Worm (Caenorhabditis elegans): ENCODE data around the gene ugt-1.

Gene ugt-1

DNA sequence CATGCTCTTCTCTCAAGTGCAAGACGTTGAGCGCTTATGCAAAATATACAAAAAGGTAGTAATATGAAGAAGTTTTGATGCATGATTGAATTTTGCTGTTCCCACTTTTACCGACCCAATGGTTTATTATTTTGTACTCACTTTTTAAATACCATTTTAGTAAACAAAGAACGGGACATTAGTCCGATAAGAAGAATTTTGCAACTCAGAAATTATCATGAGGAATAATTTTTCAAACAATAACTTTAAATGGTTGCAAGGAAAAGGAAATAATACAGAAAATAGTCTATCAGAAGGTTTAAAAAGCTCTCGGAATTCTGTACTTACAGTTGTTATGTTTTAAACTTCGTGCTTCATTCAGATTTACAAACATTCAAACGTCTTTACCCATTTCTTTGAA is 19.1 kb downstream of the ugt-1 start, which contains the start of gene F15H10.9:
F15H10.9 (minus strand) TSS at position 101 of the 400 bp plus-strand sequence.
- TF ChIP-seq hlh-15 (tag; optimal IDR thresholded peaks at IDR 0.05) (no peak), elt-4 (tag; optimal IDR thresholded peaks at IDR 0.05) (no peak), sox-2 (GFP tag; IDR thresholded peaks at IDR 0.05) (no peak), ama-1 (optimal IDR thresholded peaks at IDR 0.05) (no peak), ceh-45 (GFP tag; IDR thresholded peaks at IDR 0.05) (no peak), madf-2 (tag; optimal IDR thresholded peaks at IDR 0.05) (no peak), dve-1 (tag; optimal IDR thresholded peaks at IDR 0.05) (no peak), pax-1 (tag; optimal IDR thresholded peaks at IDR 0.05) (no peak)

DNA sequence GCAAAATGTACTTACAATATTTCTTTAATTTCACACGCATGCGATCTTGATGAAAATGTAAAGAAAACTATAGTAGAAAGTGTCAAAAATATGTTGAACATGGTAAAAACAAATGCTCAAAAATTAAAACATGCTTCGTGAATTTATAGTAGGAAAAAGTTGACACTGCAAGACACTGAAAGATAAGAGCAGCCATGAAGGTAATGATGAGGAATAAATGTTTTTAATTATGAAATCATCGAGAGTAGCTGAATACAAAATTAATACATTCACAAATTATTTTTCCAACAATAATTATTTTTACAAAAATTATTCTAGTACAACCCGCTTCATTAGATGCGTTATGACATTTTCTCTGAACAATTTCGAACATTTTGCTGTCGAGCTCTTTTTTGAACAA is 21.5 kb downstream of the ugt-1 start, which contains the start of gene F15H10.10:
F15H10.10 (minus strand) TSS at position 101 of the 400 bp plus-strand sequence.
- TF ChIP-seq ztf-16 (tag; optimal IDR thresholded peaks at IDR 0.05) (no peak), ceh-31 (tag; optimal IDR thresholded peaks at IDR 0.05) (no peak), nfya-1 (tag; optimal IDR thresholded peaks at IDR 0.05) (no peak)

DNA sequence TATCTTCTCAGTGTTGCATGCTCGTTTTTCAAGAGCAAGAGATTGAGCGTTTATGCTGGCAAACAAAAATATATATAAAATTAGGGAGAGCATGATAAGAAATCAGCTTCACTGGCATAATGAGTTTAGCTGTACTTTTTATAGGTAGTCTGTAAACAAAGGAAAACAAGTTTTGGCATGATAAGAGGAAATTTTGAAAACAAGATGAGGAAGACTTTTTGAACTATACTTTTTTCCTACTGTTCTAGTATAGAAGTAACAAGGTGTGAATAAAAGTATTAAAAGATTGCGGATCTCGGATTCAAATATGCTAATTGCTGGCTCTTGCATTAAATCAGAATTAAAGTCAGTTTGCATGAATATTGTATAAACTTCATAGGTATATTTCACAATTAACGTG is 23.5 kb downstream of the ugt-1 start, which contains the start of gene F15H10.5:
F15H10.5 (minus strand) TSS at position 101 of the 400 bp plus-strand sequence.
- TF ChIP-seq sox-4 (tag; optimal IDR thresholded peaks at IDR 0.05) (no peak), lin-11 (tag; optimal IDR thresholded peaks at IDR 0.05) (no peak), pros-1 (tag; optimal IDR thresholded peaks at IDR 0.05) (no peak), dmd-4 (tag; optimal IDR thresholded peaks at IDR 0.05; ENCODE audit: borderline replicate concordance) (no peak), ttx-3 (tag; optimal IDR thresholded peaks at IDR 0.05) (no peak), ceh-30 (tag; optimal IDR thresholded peaks at IDR 0.05) (no peak), pag-3 (tag; optimal IDR thresholded peaks at IDR 0.05; ENCODE audit: borderline replicate concordance) (no peak), pax-1 (tag; optimal IDR thresholded peaks at IDR 0.05) (no peak), mec-3 (tag; optimal IDR thresholded peaks at IDR 0.05; ENCODE audit: borderline replicate concordance) (no peak), hlh-30 (tag; optimal IDR thresholded peaks at IDR 0.05; ENCODE audit: insufficient read depth) (no peak), ceh-6 (GFP tag; optimal IDR thresholded peaks at IDR 0.05) (no peak), unc-55 (GFP tag; optimal IDR thresholded peaks at IDR 0.05) (no peak)

DNA sequence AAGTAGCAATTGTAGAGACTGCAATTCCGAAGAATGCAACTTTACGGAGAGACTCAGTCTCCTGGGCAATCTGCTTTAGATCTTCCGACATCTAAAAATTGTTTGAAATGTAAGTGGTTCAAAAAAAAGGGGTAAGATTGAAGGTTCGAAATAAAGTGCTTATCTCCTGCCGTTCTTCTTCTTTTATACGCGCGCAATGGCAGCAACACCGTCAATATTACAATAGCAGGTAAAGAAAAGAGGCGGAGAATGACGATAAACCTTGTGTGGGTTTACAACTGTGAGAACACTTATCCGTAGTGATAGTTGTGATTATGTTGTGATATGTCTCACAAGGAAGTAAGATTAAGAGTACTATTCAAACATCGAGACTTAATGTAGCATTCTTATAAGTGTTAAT is 26.3 kb downstream of the ugt-1 start, which contains the start of gene col-13:
col-13 (minus strand) TSS at position 101 of the 400 bp plus-strand sequence.
- TF ChIP-seq lin-11 (tag; optimal IDR thresholded peaks at IDR 0.05) (no peak), pha-2 (tag; optimal IDR thresholded peaks at IDR 0.05) (no peak), K02D7.2 (tag; optimal IDR thresholded peaks at IDR 0.05) (no peak), nhr-232 (tag; optimal IDR thresholded peaks at IDR 0.05) (no peak), ceh-30 (tag; optimal IDR thresholded peaks at IDR 0.05) (no peak), che-1 (tag; optimal IDR thresholded peaks at IDR 0.05) (no peak), pax-1 (tag; optimal IDR thresholded peaks at IDR 0.05) (no peak), dve-1 (tag; optimal IDR thresholded peaks at IDR 0.05) (no peak), ceh-22 (tag; optimal IDR thresholded peaks at IDR 0.05) (no peak)

- TF ChIP-seq elt-4 (tag; optimal IDR thresholded peaks at IDR 0.05) (no peak), pha-4 (tag; optimal IDR thresholded peaks at IDR 0.05) (no peak), hlh-8 (tag; optimal IDR thresholded peaks at IDR 0.05) (no peak), elt-2 (tag; optimal IDR thresholded peaks at IDR 0.05) (no peak), ceh-19 (GFP tag; optimal IDR thresholded peaks at IDR 0.05) (no peak), Y22D7AL.16 (tag; optimal IDR thresholded peaks at IDR 0.05) (no peak), ets-4 (tag; optimal IDR thresholded peaks at IDR 0.05) (no peak)
Observed at ce11 chrV:10423511-10423910, 28.0 kb downstream of the ugt-1 start.

DNA sequence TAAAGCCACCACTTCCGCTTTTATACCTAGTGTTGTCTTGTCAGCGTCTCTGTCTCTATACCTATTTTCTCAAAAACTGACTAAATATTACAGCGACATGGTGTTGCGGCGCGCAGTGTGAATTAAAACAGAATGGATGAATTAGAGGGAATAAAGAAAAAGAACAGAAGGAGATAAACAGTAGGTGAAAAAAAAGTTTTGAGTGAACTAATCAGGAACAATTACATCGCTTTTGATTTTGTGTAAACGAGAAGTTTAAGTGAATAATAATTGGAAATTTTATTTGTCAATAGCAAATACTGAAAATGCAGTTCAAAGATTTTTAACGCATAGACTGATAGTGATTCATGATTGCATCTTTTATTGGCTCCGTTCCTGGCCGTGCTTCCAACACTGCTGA is 29.6 kb downstream of the ugt-1 start, which contains the start of gene col-12:
col-12 (minus strand) TSS at position 101 of the 400 bp plus-strand sequence.
- TF ChIP-seq syd-9 (tag; optimal IDR thresholded peaks at IDR 0.05), result no peak
- TF ChIP-seq dmd-4 (tag; optimal IDR thresholded peaks at IDR 0.05; ENCODE audit: borderline replicate concordance), result no peak
- TF ChIP-seq elt-2 (tag; optimal IDR thresholded peaks at IDR 0.05), result no peak
- no peak for TF ChIP-seq ceh-9 (tag; optimal IDR thresholded peaks at IDR 0.05)
- no peak for TF ChIP-seq pha-2 (tag; optimal IDR thresholded peaks at IDR 0.05)
- no peak for TF ChIP-seq hlh-30 (tag; optimal IDR thresholded peaks at IDR 0.05; ENCODE audit: insufficient read depth)
- TF ChIP-seq unc-3 (GFP tag; conservative IDR thresholded peaks at IDR 0.05), result no peak
- TF ChIP-seq unc-3 (tag; optimal IDR thresholded peaks at IDR 0.05), result no peak
- TF ChIP-seq Y22D7AL.16 (tag; optimal IDR thresholded peaks at IDR 0.05), result no peak
- TF ChIP-seq pha-4 (tag; optimal IDR thresholded peaks at IDR 0.05), result no peak
- no peak for TF ChIP-seq eyg-1 (tag; optimal IDR thresholded peaks at IDR 0.05)
- no peak for TF ChIP-seq fax-1 (tag; optimal IDR thresholded peaks at IDR 0.05)
- TF ChIP-seq ceh-18 (tag; optimal IDR thresholded peaks at IDR 0.05), result no peak

Measured in whole organism, late embryonic.